Worm (Caenorhabditis elegans) whole organism, L1 larva: ENCODE data around the gene Y37A1B.7.
A peak's percentile ranks its signal among the peaks of the same experiment; 100 is the strongest.

Experiments used
- C34B4.2 ChIP-seq: sonication (generic microtip); optimal IDR thresholded peaks from 2 replicates; lab custom pipeline; 2017; ENCODE audit warnings: mild to moderate bottlenecking, missing genetic modification characterization, missing compliant biosample characterization
- F16B12.6 ChIP-seq: fragments of 150-350 bp; optimal IDR thresholded peaks from 2 replicates; lab custom pipeline; 2014; ENCODE audit warnings: missing biosample characterization, missing genetic modification characterization
- Y116A8C.19 ChIP-seq: sonication (generic microtip); optimal IDR thresholded peaks from 2 replicates; lab custom pipeline; 2016; ENCODE audit warnings: missing compliant biosample characterization, missing genetic modification characterization, borderline replicate concordance
- aha-1 ChIP-seq: fragments of 150-350 bp; optimal IDR thresholded peaks from 2 replicates; lab custom pipeline; 2014; ENCODE audit warnings: missing biosample characterization, missing genetic modification characterization
- ceh-82 ChIP-seq, 3 experiments: fragments of 150-350 bp in 1 of 3; sonication (generic microtip) in 2 of 3; optimal IDR thresholded peaks; 2 replicates each; lab custom pipeline; 2014 to 2017; ENCODE audit warnings: missing biosample characterization in 3 of 3, missing genetic modification characterization in 3 of 3
- ceh-88 ChIP-seq: fragments of 200-800 bp; sonication (Bioruptor generic); IDR thresholded peaks from 2 replicates; pipeline ENCODE4 v1.3.6; 2022; ENCODE audit warnings: missing genetic modification characterization, missing compliant biosample characterization
- ceh-90 ChIP-seq: sonication (generic microtip); optimal IDR thresholded peaks from 2 replicates; lab custom pipeline; 2016; ENCODE audit warnings: missing genetic modification characterization, missing compliant biosample characterization
- efl-3 ChIP-seq: fragments of 200-800 bp; sonication (Bioruptor generic); optimal IDR thresholded peaks from 2 replicates; lab custom pipeline; 2018; ENCODE audit warnings: mild to moderate bottlenecking, missing genetic modification characterization, missing compliant biosample characterization
- egl-13 ChIP-seq: sonication (generic microtip); optimal IDR thresholded peaks from 2 replicates; lab custom pipeline; 2016; ENCODE audit warnings: missing genotype, missing genetic modification reagents, missing genetic modification characterization, missing compliant biosample characterization
- egl-27 ChIP-seq, 2 experiments: fragments of 150-350 bp in 1 of 2; sonication (generic microtip); optimal IDR thresholded peaks; 3 replicates each; lab custom pipeline; 2017 to 2018; ENCODE audit warnings: missing biosample characterization in 2 of 2, missing genetic modification characterization in 2 of 2, missing genetic modification reagents in 2 of 2
- elt-2 ChIP-seq: sonication (generic microtip); optimal IDR thresholded peaks from 2 replicates; lab custom pipeline; 2016; ENCODE audit warnings: missing genetic modification characterization, mild to moderate bottlenecking, inconsistent platforms, missing compliant biosample characterization, missing genetic modification reagents
- fkh-10 ChIP-seq: sonication (generic microtip); optimal IDR thresholded peaks from 2 replicates; lab custom pipeline; 2017; ENCODE audit warnings: missing biosample characterization, missing genetic modification reagents, missing genetic modification characterization
- grh-1 ChIP-seq: fragments of 200-800 bp; sonication (Bioruptor generic); IDR thresholded peaks from 2 replicates; pipeline ENCODE4 v1.3.6; 2022; ENCODE audit warnings: missing genetic modification reagents, missing genetic modification characterization, missing compliant biosample characterization
- hlh-17 ChIP-seq: fragments of 200-800 bp; sonication (Bioruptor generic); optimal IDR thresholded peaks from 2 replicates; lab custom pipeline; 2018; ENCODE audit warnings: missing genetic modification characterization, mild to moderate bottlenecking, missing compliant biosample characterization, moderate library complexity, borderline replicate concordance
- hlh-4 ChIP-seq: sonication (generic microtip); optimal IDR thresholded peaks from 2 replicates; lab custom pipeline; 2016; ENCODE audit warnings: mild to moderate bottlenecking, missing genetic modification characterization, missing compliant biosample characterization
- hpl-2 ChIP-seq: fragments of 150-350 bp; optimal IDR thresholded peaks from 2 replicates; lab custom pipeline; 2014; ENCODE audit warnings: missing biosample characterization, missing genetic modification reagents, missing genetic modification characterization
- isw-1 ChIP-seq: fragments of 200-800 bp; sonication (Bioruptor generic); IDR thresholded peaks from 2 replicates; pipeline ENCODE4 v1.3.6; 2022; ENCODE audit warnings: missing genetic modification characterization, missing compliant biosample characterization
- lin-13 ChIP-seq: fragments of 150-350 bp; optimal IDR thresholded peaks from 2 replicates; lab custom pipeline; 2014; ENCODE audit warnings: missing biosample characterization, missing genetic modification reagents, missing genetic modification characterization
- lin-14 ChIP-seq: fragments of 200-800 bp; sonication (Bioruptor generic); optimal IDR thresholded peaks from 2 replicates; lab custom pipeline; 2018; ENCODE audit warnings: mild to moderate bottlenecking, missing genetic modification characterization, moderate library complexity, missing compliant biosample characterization
- lin-15B ChIP-seq: fragments of 150-350 bp; sonication (generic microtip); optimal IDR thresholded peaks from 3 replicates; lab custom pipeline; 2014; ENCODE audit warnings: missing biosample characterization, missing genetic modification characterization
- lir-3 ChIP-seq: sonication (generic microtip); optimal IDR thresholded peaks from 2 replicates; lab custom pipeline; 2016; ENCODE audit warnings: mild to moderate bottlenecking, missing genetic modification characterization, moderate library complexity, missing compliant biosample characterization; ENCODE audit not compliant: poor library complexity
- mab-9 ChIP-seq: fragments of 200-800 bp; sonication (Bioruptor generic); IDR thresholded peaks from 2 replicates; pipeline ENCODE4 v1.3.6; 2022; ENCODE audit warnings: missing genetic modification reagents, missing genetic modification characterization, missing compliant biosample characterization
- mdl-1 ChIP-seq, 2 experiments: fragments of 150-350 bp; optimal IDR thresholded peaks; 2 replicates each; lab custom pipeline; 2014 to 2017; ENCODE audit warnings: missing biosample characterization in 2 of 2, missing genetic modification characterization in 2 of 2, inconsistent platforms in 1 of 2
- mep-1 ChIP-seq: fragments of 150-350 bp; optimal IDR thresholded peaks from 2 replicates; lab custom pipeline; 2014; ENCODE audit warnings: missing biosample characterization, missing genetic modification characterization
- nhr-11 ChIP-seq: fragments of 150-350 bp; optimal IDR thresholded peaks from 2 replicates; lab custom pipeline; 2014; ENCODE audit warnings: missing biosample characterization, missing genetic modification characterization
- nhr-12 ChIP-seq: sonication (generic microtip); optimal IDR thresholded peaks from 2 replicates; lab custom pipeline; 2017; ENCODE audit warnings: missing biosample characterization, missing genetic modification characterization
- nhr-19 ChIP-seq: fragments of 200-800 bp; sonication (Bioruptor generic); conservative IDR thresholded peaks from 2 replicates; pipeline ENCODE4 v1.3.6; 2022; ENCODE audit warnings: missing genetic modification characterization, missing compliant biosample characterization
- nhr-28 ChIP-seq: fragments of 150-350 bp; optimal IDR thresholded peaks from 2 replicates; lab custom pipeline; 2014; ENCODE audit warnings: missing biosample characterization, missing genetic modification characterization
- nhr-77 ChIP-seq: fragments of 150-350 bp; optimal IDR thresholded peaks from 2 replicates; lab custom pipeline; 2014; ENCODE audit warnings: missing biosample characterization, missing genetic modification characterization
- nhr-84 ChIP-seq: sonication (generic microtip); optimal IDR thresholded peaks from 2 replicates; lab custom pipeline; 2017; ENCODE audit warnings: missing biosample characterization, missing genetic modification characterization
- nhr-90 ChIP-seq: sonication (generic microtip); optimal IDR thresholded peaks from 2 replicates; lab custom pipeline; 2016; ENCODE audit warnings: mild to moderate bottlenecking, missing genetic modification characterization, missing compliant biosample characterization; ENCODE audit not compliant: poor library complexity
- pag-3 ChIP-seq: sonication (generic microtip); optimal IDR thresholded peaks from 2 replicates; lab custom pipeline; 2017; ENCODE audit warnings: missing genetic modification characterization, mild to moderate bottlenecking, missing compliant biosample characterization, antibody characterized with exemption, borderline replicate concordance; ENCODE audit not compliant: insufficient read depth
- pax-3 ChIP-seq: fragments of 200-800 bp; sonication (Bioruptor generic); optimal IDR thresholded peaks from 2 replicates; lab custom pipeline; 2018; ENCODE audit warnings: mild to moderate bottlenecking, missing genetic modification characterization, moderate library complexity, missing compliant biosample characterization
- pqm-1 ChIP-seq: sonication (generic microtip); optimal IDR thresholded peaks from 3 replicates; lab custom pipeline; 2017; ENCODE audit warnings: missing biosample characterization, missing genetic modification characterization
- skn-1 ChIP-seq: fragments of 150-350 bp; optimal IDR thresholded peaks from 2 replicates; lab custom pipeline; 2014; ENCODE audit warnings: missing biosample characterization, missing genetic modification characterization
- snu-23 ChIP-seq: sonication (generic microtip); optimal IDR thresholded peaks from 2 replicates; lab custom pipeline; 2016; ENCODE audit warnings: missing genetic modification characterization, missing compliant biosample characterization
- sox-4 ChIP-seq: sonication (generic microtip); optimal IDR thresholded peaks from 2 replicates; lab custom pipeline; 2016; ENCODE audit warnings: missing genetic modification characterization, missing compliant biosample characterization
- sptf-1 ChIP-seq: fragments of 150-350 bp; optimal IDR thresholded peaks from 2 replicates; lab custom pipeline; 2014; ENCODE audit warnings: missing biosample characterization, missing genetic modification characterization
- swsn-7 ChIP-seq: sonication (generic microtip); optimal IDR thresholded peaks from 2 replicates; lab custom pipeline; 2016; ENCODE audit warnings: missing genetic modification characterization, missing compliant biosample characterization
- tlp-1 ChIP-seq: fragments of 150-350 bp; optimal IDR thresholded peaks from 2 replicates; lab custom pipeline; 2014; ENCODE audit warnings: missing biosample characterization, missing genetic modification characterization
- unc-30 ChIP-seq: sonication (generic microtip); optimal IDR thresholded peaks from 2 replicates; lab custom pipeline; 2017; ENCODE audit warnings: missing biosample characterization, missing genetic modification characterization
- unc-62 ChIP-seq: fragments of 150-350 bp; optimal IDR thresholded peaks from 2 replicates; lab custom pipeline; 2014; ENCODE audit warnings: missing biosample characterization, missing genetic modification reagents, missing genetic modification characterization
- unc-86 ChIP-seq: sonication (generic microtip); optimal IDR thresholded peaks from 2 replicates; lab custom pipeline; 2016; ENCODE audit warnings: missing genetic modification characterization, missing compliant biosample characterization
- vab-15 ChIP-seq: sonication (generic microtip); optimal IDR thresholded peaks from 2 replicates; lab custom pipeline; 2017; ENCODE audit warnings: missing genotype, mild to moderate bottlenecking, missing genetic modification characterization, missing compliant biosample characterization
- xbp-1 ChIP-seq: sonication (generic microtip); optimal IDR thresholded peaks from 2 replicates; lab custom pipeline; 2016; ENCODE audit warnings: missing genetic modification characterization, missing compliant biosample characterization
- zag-1 ChIP-seq: fragments of 150-350 bp; optimal IDR thresholded peaks from 2 replicates; lab custom pipeline; 2014; ENCODE audit warnings: missing biosample characterization, missing genetic modification characterization
- zip-4 ChIP-seq: fragments of 200-800 bp; sonication (Bioruptor generic); optimal IDR thresholded peaks from 2 replicates; lab custom pipeline; 2018; ENCODE audit warnings: mild to moderate bottlenecking, missing genetic modification characterization, moderate library complexity, missing compliant biosample characterization
- ztf-11 ChIP-seq, 2 experiments: sonication (generic microtip); optimal IDR thresholded peaks; 2 replicates each; lab custom pipeline; 2016 to 2017; ENCODE audit warnings: missing genetic modification characterization in 2 of 2, missing biosample characterization in 1 of 2, missing compliant biosample characterization in 1 of 2
- ztf-4 ChIP-seq: fragments of 150-350 bp; optimal IDR thresholded peaks from 2 replicates; lab custom pipeline; 2014; ENCODE audit warnings: missing biosample characterization, missing genetic modification characterization

Y37A1B.7 gene

ce11 chrIV:14033502-14033751 is 10.2 kb downstream of the Y37A1B.7 start:
- no peak for TF ChIP-seq nhr-28 (tag; lab: Kevin White, UChicago)
- TF ChIP-seq mdl-1 (tag; optimal IDR thresholded peaks at IDR 0.05; lab: Kevin White, UChicago): no peak
- peak in 1 of 2 experiments; percentile 65 for TF ChIP-seq egl-27 (tag; optimal IDR thresholded peaks at IDR 0.05; lab: Kevin White, UChicago)
- TF ChIP-seq lir-3 (tag; lab: Kevin White, UChicago): no peak
- no peak for TF ChIP-seq ceh-90 (tag; lab: Kevin White, UChicago)
- peak in 1 of 3 experiments; percentile 27 for TF ChIP-seq ceh-82 (tag; optimal IDR thresholded peaks at IDR 0.05; lab: Kevin White, UChicago)
- TF ChIP-seq egl-13 (tag; lab: Kevin White, UChicago): no peak
- TF ChIP-seq mep-1 (tag; lab: Kevin White, UChicago): no peak
- TF ChIP-seq ztf-11 (tag; optimal IDR thresholded peaks at IDR 0.05; lab: Kevin White, UChicago): no peak
- no peak for TF ChIP-seq nhr-11 (tag; lab: Kevin White, UChicago)
- no peak for TF ChIP-seq fkh-10 (GFP tag; lab: Kevin White, UChicago)
- no peak for TF ChIP-seq zag-1 (tag; lab: Kevin White, UChicago)
- TF ChIP-seq lin-15B (tag; lab: Kevin White, UChicago): no peak
- TF ChIP-seq mab-9 (GFP tag; lab: Robert Waterston, UW): no peak
- peak; percentile 46 for TF ChIP-seq xbp-1 (tag; lab: Kevin White, UChicago)
- TF ChIP-seq unc-62 (GFP tag; lab: Kevin White, UChicago): no peak
- no peak for TF ChIP-seq isw-1 (GFP tag; lab: Robert Waterston, UW)
- TF ChIP-seq nhr-19 (GFP tag; lab: Robert Waterston, UW): no peak
- no peak for TF ChIP-seq snu-23 (GFP tag; lab: Kevin White, UChicago)
- peak; percentile 36 for TF ChIP-seq unc-86 (tag; lab: Kevin White, UChicago)
- no peak for TF ChIP-seq tlp-1
- no peak for TF ChIP-seq skn-1
- peak; percentile 13 for TF ChIP-seq nhr-90 (tag; lab: Kevin White, UChicago)
- no peak for TF ChIP-seq ceh-88 (GFP tag; lab: Robert Waterston, UW)
- peak; percentile 90 for TF ChIP-seq lin-14 (GFP tag; lab: Kevin White, UChicago)
- no peak for TF ChIP-seq lin-13

ce11 chrIV:14032620-14033501 is 10.7 kb downstream of the Y37A1B.7 start:
- TF ChIP-seq zag-1 (tag; lab: Kevin White, UChicago) (peak; percentile 34), swsn-7 (tag; lab: Kevin White, UChicago) (peak; percentile 86), nhr-19 (GFP tag; lab: Robert Waterston, UW) (peak; percentile 78), pax-3 (tag; lab: Kevin White, UChicago) (peak; percentile 78), grh-1 (GFP tag; lab: Robert Waterston, UW) (peak; percentile 74), hlh-17 (GFP tag; lab: Kevin White, UChicago) (no peak), hpl-2 (no peak), zip-4 (GFP tag; lab: Kevin White, UChicago) (peak; percentile 26), lin-14 (GFP tag; lab: Kevin White, UChicago) (peak; percentile 66), unc-62 (GFP tag; lab: Kevin White, UChicago) (no peak), unc-30 (tag; lab: Kevin White, UChicago) (peak; percentile 60), vab-15 (tag; lab: Kevin White, UChicago) (no peak), aha-1 (tag; lab: Kevin White, UChicago) (peak; percentile 66), ztf-4 (tag; lab: Kevin White, UChicago) (peak; percentile 53), ceh-88 (GFP tag; lab: Robert Waterston, UW) (peak; percentile 85), mep-1 (tag; lab: Kevin White, UChicago) (peak; percentile 65), pag-3 (no peak), elt-2 (tag; lab: Kevin White, UChicago) (peak; percentile 49), ceh-82 (tag; optimal IDR thresholded peaks at IDR 0.05; lab: Kevin White, UChicago) (peak; percentile 44 to 75 (median 72)), F16B12.6 (tag; lab: Kevin White, UChicago) (no peak), nhr-84 (no peak), hlh-4 (no peak), sox-4 (peak; percentile 74), sptf-1 (no peak), nhr-12 (tag; lab: Kevin White, UChicago) (no peak), Y116A8C.19 (no peak), efl-3 (GFP tag; lab: Kevin White, UChicago) (no peak), C34B4.2 (tag; lab: Kevin White, UChicago) (peak; percentile 48), pqm-1 (no peak), nhr-77 (tag; lab: Kevin White, UChicago) (no peak)
